Worm (Caenorhabditis elegans) whole organism, midembryonic: Measurements from ENCODE around the gene wht-8.

Experiments
- T22C8.4 ChIP-seq: fragments of 200-800 bp; sonication (Bioruptor generic); IDR thresholded peaks from 2 replicates; pipeline ENCODE4 v1.3.6; 2022; ENCODE audit warnings: missing genetic modification characterization, missing compliant biosample characterization
- flt-1 ChIP-seq: fragments of 200-800 bp; sonication (Bioruptor generic); IDR thresholded peaks from 2 replicates; pipeline ENCODE4 v1.3.6; 2022; ENCODE audit warnings: missing genetic modification characterization, missing compliant biosample characterization
- klf-2 ChIP-seq: fragments of 200-800 bp; sonication (Bioruptor generic); conservative IDR thresholded peaks from 2 replicates; pipeline ENCODE4 v1.3.6; 2022; ENCODE audit warnings: missing genetic modification reagents, missing genetic modification characterization, missing compliant biosample characterization
- med-1 ChIP-seq: sonication (generic microtip); optimal IDR thresholded peaks from 2 replicates; lab custom pipeline; 2017; ENCODE audit warnings: missing genetic modification characterization, mild to moderate bottlenecking, missing compliant biosample characterization, antibody characterized with exemption, missing genetic modification reagents; ENCODE audit not compliant: insufficient read depth
- ref-1 ChIP-seq: fragments of 200-800 bp; sonication (Bioruptor generic); conservative IDR thresholded peaks from 2 replicates; pipeline ENCODE4 v1.3.6; 2022; ENCODE audit warnings: missing genetic modification reagents, missing genetic modification characterization, missing compliant biosample characterization
- tab-1 ChIP-seq: fragments of 200-800 bp; sonication (Bioruptor generic); IDR thresholded peaks from 2 replicates; pipeline ENCODE4 v1.3.6; 2022; ENCODE audit warnings: missing genetic modification characterization, missing compliant biosample characterization
- ztf-23 ChIP-seq: fragments of 200-800 bp; sonication (Bioruptor generic); IDR thresholded peaks from 2 replicates; pipeline ENCODE4 v1.3.6; 2022; ENCODE audit warnings: missing genetic modification reagents, missing genetic modification characterization, missing compliant biosample characterization

- no peak for TF ChIP-seq ref-1 (GFP tag; lab: Robert Waterston, UW)
- TF ChIP-seq ztf-23 (GFP tag; lab: Robert Waterston, UW) = no peak
- no peak for TF ChIP-seq med-1
- no peak for TF ChIP-seq flt-1 (GFP tag; lab: Robert Waterston, UW)
- no peak for TF ChIP-seq klf-2 (GFP tag; lab: Robert Waterston, UW)
- TF ChIP-seq T22C8.4 (GFP tag; lab: Robert Waterston, UW) = no peak
- TF ChIP-seq tab-1 (GFP tag; lab: Robert Waterston, UW) = 0 out of 2 replicates have a peak, but pooled peaks have one; percentile 16
These were observed 48.9 kb upstream of the wht-8 start for ce11 chrIII:11169680-11170079.
